Worm (Caenorhabditis elegans) whole organism, mixed stage, embryonic: ENCODE data around the gene T21C9.9.

Experiments
- bed-3 ChIP-seq: fragments of 200-800 bp; sonication (Bioruptor generic); optimal IDR thresholded peaks from 3 replicates; lab custom pipeline; 2018; ENCODE audit warnings: mild to moderate bottlenecking, missing genetic modification characterization, moderate library complexity, missing compliant biosample characterization
- blmp-1 ChIP-seq: fragments of 150-350 bp; optimal IDR thresholded peaks from 2 replicates; lab custom pipeline; 2014; ENCODE audit warnings: missing biosample characterization, missing genetic modification characterization
- ceh-43 ChIP-seq: fragments of 200-800 bp; sonication (Bioruptor generic); optimal IDR thresholded peaks from 2 replicates; lab custom pipeline; 2018; ENCODE audit warnings: mild to moderate bottlenecking, missing genetic modification characterization, moderate library complexity, missing compliant biosample characterization
- ceh-83 ChIP-seq: fragments of 200-800 bp; sonication (Bioruptor generic); optimal IDR thresholded peaks from 2 replicates; lab custom pipeline; 2018; ENCODE audit warnings: mild to moderate bottlenecking, missing genetic modification characterization, missing compliant biosample characterization
- ces-1 ChIP-seq: fragments of 150-350 bp; optimal IDR thresholded peaks from 2 replicates; lab custom pipeline; 2014; ENCODE audit warnings: missing biosample characterization, missing genetic modification reagents, missing genetic modification characterization
- cnd-1 ChIP-seq: fragments of 200-800 bp; sonication (Bioruptor generic); optimal IDR thresholded peaks from 2 replicates; lab custom pipeline; 2018; ENCODE audit warnings: mild to moderate bottlenecking, missing genetic modification characterization, missing compliant biosample characterization
- drap-1 ChIP-seq: fragments of 200-800 bp; sonication (Bioruptor generic); optimal IDR thresholded peaks from 3 replicates; lab custom pipeline; 2018; ENCODE audit warnings: mild to moderate bottlenecking, missing genetic modification characterization, missing compliant biosample characterization
- elt-1 ChIP-seq: sonication (generic microtip); optimal IDR thresholded peaks from 2 replicates; lab custom pipeline; 2017; ENCODE audit warnings: missing genetic modification characterization, mild to moderate bottlenecking, missing compliant biosample characterization, antibody characterized with exemption, moderate library complexity, borderline replicate concordance; ENCODE audit not compliant: insufficient read depth
- elt-3 ChIP-seq: fragments of 150-350 bp; optimal IDR thresholded peaks from 2 replicates; lab custom pipeline; 2014; ENCODE audit warnings: missing biosample characterization, missing genetic modification characterization
- flh-1 ChIP-seq: fragments of 200-800 bp; sonication (Bioruptor generic); optimal IDR thresholded peaks from 2 replicates; lab custom pipeline; 2018; ENCODE audit warnings: mild to moderate bottlenecking, missing genetic modification characterization, moderate library complexity, missing compliant biosample characterization
- ham-2 ChIP-seq: fragments of 200-800 bp; sonication (Bioruptor generic); optimal IDR thresholded peaks from 2 replicates; lab custom pipeline; 2018; ENCODE audit warnings: mild to moderate bottlenecking, missing genetic modification characterization, missing compliant biosample characterization
- hlh-1 ChIP-seq: fragments of 150-350 bp; optimal IDR thresholded peaks from 2 replicates; lab custom pipeline; 2014; ENCODE audit warnings: missing biosample characterization, missing genetic modification reagents, missing genetic modification characterization
- lin-13 ChIP-seq: fragments of 150-350 bp; optimal IDR thresholded peaks from 2 replicates; lab custom pipeline; 2014; ENCODE audit warnings: missing biosample characterization, missing genetic modification characterization
- lin-32 ChIP-seq: fragments of 200-800 bp; sonication (Bioruptor generic); optimal IDR thresholded peaks from 2 replicates; lab custom pipeline; 2018; ENCODE audit warnings: mild to moderate bottlenecking, missing genetic modification characterization, missing compliant biosample characterization
- lsy-2 ChIP-seq: fragments of 150-350 bp; optimal IDR thresholded peaks from 2 replicates; lab custom pipeline; 2014; ENCODE audit warnings: missing biosample characterization, missing genetic modification characterization
- mab-5 ChIP-seq: fragments of 150-350 bp; optimal IDR thresholded peaks from 2 replicates; lab custom pipeline; 2014; ENCODE audit warnings: missing biosample characterization, missing genetic modification characterization
- mep-1 ChIP-seq: fragments of 150-350 bp; optimal IDR thresholded peaks from 2 replicates; lab custom pipeline; 2017; ENCODE audit warnings: missing biosample characterization, missing genetic modification reagents, missing genetic modification characterization, inconsistent platforms
- mls-2 ChIP-seq: sonication (generic microtip); optimal IDR thresholded peaks from 2 replicates; lab custom pipeline; 2016; ENCODE audit warnings: mild to moderate bottlenecking, missing genetic modification characterization, moderate library complexity, missing compliant biosample characterization
- nhr-12 ChIP-seq: fragments of 150-350 bp; optimal IDR thresholded peaks from 2 replicates; lab custom pipeline; 2014; ENCODE audit warnings: missing biosample characterization, missing genetic modification characterization
- nhr-2 ChIP-seq: fragments of 150-350 bp; optimal IDR thresholded peaks from 2 replicates; lab custom pipeline; 2014; ENCODE audit warnings: missing biosample characterization, missing genetic modification characterization
- nhr-237 ChIP-seq: fragments of 150-350 bp; optimal IDR thresholded peaks from 2 replicates; lab custom pipeline; 2014; ENCODE audit warnings: missing biosample characterization, missing genetic modification characterization
- nhr-28 ChIP-seq: fragments of 150-350 bp; optimal IDR thresholded peaks from 2 replicates; lab custom pipeline; 2014; ENCODE audit warnings: missing biosample characterization, missing genetic modification characterization
- nhr-76 ChIP-seq: sonication (generic microtip); optimal IDR thresholded peaks from 2 replicates; lab custom pipeline; 2017; ENCODE audit warnings: missing biosample characterization, missing genetic modification characterization
- pha-4 ChIP-seq: fragments of 150-350 bp; optimal IDR thresholded peaks from 2 replicates; lab custom pipeline; 2018; ENCODE audit warnings: missing biosample characterization, missing genetic modification reagents, missing genetic modification characterization
- sem-2 ChIP-seq: fragments of 200-800 bp; sonication (Bioruptor generic); optimal IDR thresholded peaks from 2 replicates; lab custom pipeline; 2018; ENCODE audit warnings: mild to moderate bottlenecking, missing genetic modification characterization, missing compliant biosample characterization
- snpc-4 ChIP-seq: fragments of 150-350 bp; optimal IDR thresholded peaks from 2 replicates; lab custom pipeline; 2014; ENCODE audit warnings: missing biosample characterization, missing genetic modification characterization
- sptf-1 ChIP-seq: sonication (generic microtip); optimal IDR thresholded peaks from 2 replicates; lab custom pipeline; 2017; ENCODE audit warnings: mild to moderate bottlenecking, missing genetic modification characterization, moderate library complexity, missing compliant biosample characterization
- tbx-8 ChIP-seq: fragments of 200-800 bp; sonication (Bioruptor generic); optimal IDR thresholded peaks from 2 replicates; lab custom pipeline; 2018; ENCODE audit warnings: mild to moderate bottlenecking, missing genetic modification characterization, moderate library complexity, missing compliant biosample characterization
- unc-120 ChIP-seq: sonication (generic microtip); optimal IDR thresholded peaks from 2 replicates; lab custom pipeline; 2017; ENCODE audit warnings: missing genetic modification characterization, missing compliant biosample characterization; ENCODE audit not compliant: poor library complexity, severe bottlenecking
- unc-39 ChIP-seq: fragments of 150-350 bp; optimal IDR thresholded peaks from 2 replicates; lab custom pipeline; 2014; ENCODE audit warnings: missing biosample characterization, missing genetic modification characterization
- unc-62 ChIP-seq: fragments of 150-350 bp; optimal IDR thresholded peaks from 2 replicates; lab custom pipeline; 2014; ENCODE audit warnings: missing biosample characterization, missing genetic modification reagents, missing genetic modification characterization
- zip-8 ChIP-seq: fragments of 150-350 bp; optimal IDR thresholded peaks from 2 replicates; lab custom pipeline; 2014; ENCODE audit warnings: missing biosample characterization, missing genetic modification characterization
- ztf-11 ChIP-seq: fragments of 150-350 bp; optimal IDR thresholded peaks from 2 replicates; lab custom pipeline; 2014; ENCODE audit warnings: missing biosample characterization, missing genetic modification characterization

Gene T21C9.9

ce11 chrV:10560621-10561020 lies 31.8 kb downstream of the T21C9.9 start, which contains the start of gene col-152:
Gene col-152, plus strand, starts transcription at chrV:10560921.
- no peak for TF ChIP-seq ztf-11 (tag; lab: Kevin White, UChicago)
- no peak for TF ChIP-seq tbx-8 (GFP tag; lab: Kevin White, UChicago)
- TF ChIP-seq nhr-2 (tag; lab: Kevin White, UChicago) = no peak
- no peak for TF ChIP-seq nhr-76 (tag; lab: Kevin White, UChicago)
- no peak for TF ChIP-seq mls-2 (tag; lab: Kevin White, UChicago)
- no peak for TF ChIP-seq blmp-1 (tag; lab: Kevin White, UChicago)
- no peak for TF ChIP-seq unc-39
- TF ChIP-seq ceh-83 (GFP tag; lab: Kevin White, UChicago) = no peak
- no peak for TF ChIP-seq hlh-1 (tag; lab: Kevin White, UChicago)
- no peak for TF ChIP-seq elt-3 (tag; lab: Kevin White, UChicago)
- TF ChIP-seq nhr-12 = no peak
- TF ChIP-seq pha-4 (tag; lab: Kevin White, UChicago) = no peak
- TF ChIP-seq ceh-43 (GFP tag; lab: Kevin White, UChicago) = no peak
- no peak for TF ChIP-seq bed-3 (GFP tag; lab: Kevin White, UChicago)
- TF ChIP-seq mep-1 (tag; lab: Kevin White, UChicago) = no peak
- TF ChIP-seq snpc-4 = no peak
- TF ChIP-seq cnd-1 (tag; lab: Kevin White, UChicago) = no peak
- no peak for TF ChIP-seq sptf-1 (tag; lab: Kevin White, UChicago)

- TF ChIP-seq drap-1 (GFP tag; lab: Kevin White, UChicago) = no peak
- no peak for TF ChIP-seq unc-120 (tag; lab: Kevin White, UChicago)
- no peak for TF ChIP-seq lsy-2 (tag; lab: Kevin White, UChicago)
- TF ChIP-seq cnd-1 (tag; lab: Kevin White, UChicago) = no peak
- TF ChIP-seq flh-1 (GFP tag; lab: Kevin White, UChicago) = no peak
- TF ChIP-seq nhr-76 (tag; lab: Kevin White, UChicago) = no peak
- no peak for TF ChIP-seq pha-4 (tag; lab: Kevin White, UChicago)
- TF ChIP-seq zip-8 = no peak
- no peak for TF ChIP-seq elt-3 (tag; lab: Kevin White, UChicago)
- TF ChIP-seq sem-2 (GFP tag; lab: Kevin White, UChicago) = no peak
- TF ChIP-seq lin-32 (GFP tag; lab: Kevin White, UChicago) = no peak
- no peak for TF ChIP-seq lin-13 (tag; lab: Kevin White, UChicago)
Measured at ce11 chrV:10557676-10558075, 34.7 kb downstream of the T21C9.9 start, which contains the start of gene best-14. Gene best-14, plus strand, starts transcription at chrV:10557976.

- no peak for TF ChIP-seq lin-13 (tag; lab: Kevin White, UChicago)
- TF ChIP-seq cnd-1 (tag; lab: Kevin White, UChicago) = no peak
- TF ChIP-seq nhr-2 (tag; lab: Kevin White, UChicago) = no peak
- TF ChIP-seq mep-1 (tag; lab: Kevin White, UChicago) = no peak
- TF ChIP-seq unc-120 (tag; lab: Kevin White, UChicago) = no peak
- no peak for TF ChIP-seq lin-32 (GFP tag; lab: Kevin White, UChicago)
- no peak for TF ChIP-seq ceh-43 (GFP tag; lab: Kevin White, UChicago)
- TF ChIP-seq pha-4 (tag; lab: Kevin White, UChicago) = no peak
Measured at ce11 chrV:10557094-10557493, 35.3 kb downstream of the T21C9.9 start.

- TF ChIP-seq tbx-8 (GFP tag; lab: Kevin White, UChicago) (no peak), nhr-237 (tag; lab: Kevin White, UChicago) (no peak), blmp-1 (tag; lab: Kevin White, UChicago) (no peak), unc-62 (GFP tag; lab: Kevin White, UChicago) (no peak)
- TF ChIP-seq, all 35 proteins: peak for 0
Measured at ce11 chrV:10556362-10556761, 36.0 kb downstream of the T21C9.9 start.

- TF ChIP-seq drap-1 (GFP tag; lab: Kevin White, UChicago) (no peak), elt-1 (tag; lab: Kevin White, UChicago) (no peak), nhr-28 (no peak), lin-32 (GFP tag; lab: Kevin White, UChicago) (no peak), nhr-2 (tag; lab: Kevin White, UChicago) (no peak), ztf-11 (tag; lab: Kevin White, UChicago) (no peak), mab-5 (tag; lab: Kevin White, UChicago) (no peak), nhr-237 (tag; lab: Kevin White, UChicago) (no peak), ces-1 (GFP tag; lab: Kevin White, UChicago) (no peak), unc-62 (GFP tag; lab: Kevin White, UChicago) (no peak), hlh-1 (tag; lab: Kevin White, UChicago) (no peak), lin-13 (tag; lab: Kevin White, UChicago) (no peak), ham-2 (GFP tag; lab: Kevin White, UChicago) (no peak), mep-1 (tag; lab: Kevin White, UChicago) (no peak), cnd-1 (tag; lab: Kevin White, UChicago) (no peak), nhr-76 (tag; lab: Kevin White, UChicago) (no peak), flh-1 (GFP tag; lab: Kevin White, UChicago) (no peak)
Measured at ce11 chrV:10555239-10555638, 37.1 kb downstream of the T21C9.9 start, which contains the start of gene F32G8.3. Gene F32G8.3, minus strand, starts transcription at chrV:10555339.
